Fruit fly (Drosophila melanogaster) Kc167 (cell line): ENCODE results near the gene mRpS14.

Experiments
- h ChIP-seq: fragments of >200 bp; optimal IDR thresholded peaks from 3 replicates; lab custom pipeline; 2018; ENCODE audit warnings: missing external identifiers
- insv ChIP-seq: fragments of >200 bp; optimal IDR thresholded peaks from 3 replicates; lab custom pipeline; 2018; ENCODE audit warnings: missing external identifiers

DNA sequence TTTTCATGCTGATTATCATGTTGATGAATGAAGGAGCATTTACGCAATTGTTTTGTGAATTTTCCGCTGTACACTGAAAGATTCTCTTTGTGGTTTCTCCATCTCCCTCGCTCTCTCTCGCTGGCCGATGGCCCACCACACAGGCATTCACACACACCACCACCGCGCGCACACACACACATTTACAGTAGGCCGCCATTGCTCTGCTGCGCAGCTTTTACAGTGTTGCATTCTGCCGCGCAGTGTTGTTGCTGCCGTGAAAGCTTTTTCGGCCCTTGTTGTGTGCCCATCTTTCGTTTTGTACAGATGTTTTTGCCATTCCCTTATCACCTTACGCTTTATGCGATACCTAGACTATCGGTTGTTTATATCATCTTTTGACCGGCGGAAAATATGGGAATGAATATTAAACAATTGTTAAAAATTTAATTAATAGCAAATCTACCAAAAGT is 16.8 kb upstream of the mRpS14 start:
- TF ChIP-seq h (lab: Kevin White, UChicago) (no peak), insv (lab: Kevin White, UChicago) (no peak)
